Fruit fly (Drosophila melanogaster) whole organism, pupa: ENCODE measurements around the gene Ctr9.

Experiments used
- CG12605 ChIP-seq: fragments of 200-800 bp; sonication (Bioruptor generic); IDR thresholded peaks from 2 replicates; pipeline ENCODE4 v1.3.6; 2022; ENCODE audit warnings: missing biosample characterization, missing genetic modification characterization
- CG34367 ChIP-seq: fragments of 200-800 bp; sonication (Bioruptor generic); optimal IDR thresholded peaks from 2 replicates; lab custom pipeline; 2018; ENCODE audit warnings: missing biosample characterization, mild to moderate bottlenecking, missing genetic modification characterization
- CG4496 ChIP-seq: fragments of 200-800 bp; sonication (Bioruptor generic); IDR thresholded peaks from 3 replicates; pipeline ENCODE4 v1.3.6; 2022; ENCODE audit warnings: missing biosample characterization, missing genetic modification characterization
- CG8301 ChIP-seq: fragments of 200-800 bp; sonication (Bioruptor generic); optimal IDR thresholded peaks from 2 replicates; lab custom pipeline; 2018; ENCODE audit warnings: missing biosample characterization, mild to moderate bottlenecking, missing genetic modification characterization
- Pif1B ChIP-seq: fragments of 200-800 bp; sonication (Bioruptor generic); optimal IDR thresholded peaks from 3 replicates; lab custom pipeline; 2016; ENCODE audit warnings: missing biosample characterization, missing genetic modification characterization

DNA sequence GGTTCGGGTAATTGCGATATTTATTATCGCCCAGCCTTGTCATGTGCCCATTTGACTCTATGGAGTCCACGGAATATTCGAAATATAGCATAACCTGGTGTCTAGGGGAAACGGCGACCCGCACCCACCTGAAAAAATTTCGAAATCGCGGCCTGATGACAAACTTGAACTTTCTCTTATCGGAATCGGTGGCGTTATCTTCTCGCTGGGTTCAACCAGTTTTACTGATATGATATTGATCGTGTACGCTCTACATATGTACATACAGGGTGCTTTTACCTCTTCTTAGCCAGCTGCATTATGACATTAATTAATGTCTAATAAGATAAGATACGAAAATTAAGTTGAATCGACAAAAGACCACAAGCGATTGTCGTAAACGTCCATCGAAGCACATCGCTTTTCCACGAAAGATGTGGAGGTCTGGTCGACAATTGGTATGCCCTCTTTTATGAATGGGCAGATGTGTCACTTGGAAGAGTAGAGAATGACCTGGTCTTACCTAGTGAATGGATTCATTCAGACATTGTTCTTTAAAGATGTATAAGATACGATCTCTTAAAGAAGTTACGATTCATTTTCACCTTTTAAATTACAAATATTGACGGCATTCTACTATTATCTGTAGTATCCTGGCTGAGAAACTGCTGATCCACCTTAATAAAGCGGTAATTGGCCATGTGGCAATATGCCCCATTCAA is 13.4 kb downstream of the Ctr9 start:
- TF ChIP-seq CG34367 (peak; percentile 12), Pif1B (GFP tag; lab: Kevin White, UChicago) (peak; percentile 38), CG12605 (GFP tag; lab: Robert Waterston, UW) (no peak), CG8301 (tag; lab: Kevin White, UChicago) (peak; percentile 13), CG4496 (GFP tag; lab: Robert Waterston, UW) (no peak)
